Fruit fly (Drosophila melanogaster) whole organism, embryonic: ENCODE measurements around the gene Gale.

ENCODE experiments used
- Antp ChIP-seq: fragments of 200-800 bp; sonication (Bioruptor generic); optimal IDR thresholded peaks from 3 replicates; lab custom pipeline; 2016; ENCODE audit warnings: missing biosample characterization, missing genetic modification characterization
- BEAF-32 ChIP-seq: fragments of 200-800 bp; sonication (Bioruptor generic); optimal IDR thresholded peaks from 3 replicates; lab custom pipeline; 2017; ENCODE audit warnings: missing biosample characterization, missing genetic modification characterization, mild to moderate bottlenecking, moderate library complexity, missing genetic modification reagents
- C15 ChIP-seq: fragments of 200-800 bp; sonication (Bioruptor generic); IDR thresholded peaks from 3 replicates; pipeline ENCODE4 v1.3.6; 2022; ENCODE audit warnings: missing biosample characterization, missing genetic modification characterization
- CG10209 ChIP-seq: fragments of 200-800 bp; sonication (Bioruptor generic); optimal IDR thresholded peaks from 3 replicates; lab custom pipeline; 2017; ENCODE audit warnings: missing biosample characterization, mild to moderate bottlenecking, missing genetic modification characterization, missing genetic modification reagents
- CG10274 ChIP-seq: fragments of 200-800 bp; sonication (Bioruptor generic); optimal IDR thresholded peaks from 3 replicates; lab custom pipeline; 2017; ENCODE audit warnings: missing biosample characterization, mild to moderate bottlenecking, missing genetic modification characterization
- CG11398 ChIP-seq: fragments of 200-800 bp; sonication (Bioruptor generic); optimal IDR thresholded peaks from 2 replicates; lab custom pipeline; 2016; ENCODE audit warnings: missing biosample characterization, missing genetic modification characterization
- CG11560 ChIP-seq: fragments of 200-800 bp; sonication (Bioruptor generic); IDR thresholded peaks from 3 replicates; pipeline ENCODE4 v1.3.6; 2022; ENCODE audit warnings: missing biosample characterization, missing genetic modification characterization
- CG12219 ChIP-seq: fragments of 200-800 bp; sonication (Bioruptor generic); optimal IDR thresholded peaks from 3 replicates; lab custom pipeline; 2018; ENCODE audit warnings: missing biosample characterization, mild to moderate bottlenecking, missing genetic modification characterization
- CG12942 ChIP-seq: fragments of 200-800 bp; sonication (Bioruptor generic); optimal IDR thresholded peaks from 3 replicates; lab custom pipeline; 2016; ENCODE audit warnings: missing biosample characterization, missing genetic modification characterization
- CG14710 ChIP-seq: fragments of 200-800 bp; sonication (Bioruptor generic); optimal IDR thresholded peaks from 3 replicates; lab custom pipeline; 2019; ENCODE audit warnings: missing biosample characterization, mild to moderate bottlenecking, missing genetic modification characterization, moderate library complexity
- CG16813 ChIP-seq: fragments of 200-800 bp; sonication (Bioruptor generic); IDR thresholded peaks from 3 replicates; pipeline ENCODE4 v1.3.6; 2022; ENCODE audit warnings: missing biosample characterization, missing genetic modification characterization; ENCODE audit not compliant: partially characterized antibody
- CG1792 ChIP-seq: fragments of 200-800 bp; sonication (Bioruptor generic); optimal IDR thresholded peaks from 2 replicates; lab custom pipeline; 2016; ENCODE audit warnings: missing biosample characterization, missing genetic modification characterization
- CG2875 ChIP-seq: fragments of 200-800 bp; sonication (Bioruptor generic); optimal IDR thresholded peaks from 2 replicates; lab custom pipeline; 2017; ENCODE audit warnings: missing biosample characterization, mild to moderate bottlenecking, missing genetic modification characterization, missing genetic modification reagents
- CG3163 ChIP-seq: fragments of 200-800 bp; sonication (Bioruptor generic); optimal IDR thresholded peaks from 3 replicates; lab custom pipeline; 2016; ENCODE audit warnings: missing biosample characterization, missing genetic modification characterization
- CG4328 ChIP-seq: fragments of 200-800 bp; sonication (Bioruptor generic); optimal IDR thresholded peaks from 3 replicates; lab custom pipeline; 2017; ENCODE audit warnings: missing biosample characterization, missing genetic modification reagents, missing genetic modification characterization
- CG6175 ChIP-seq: fragments of 200-800 bp; sonication (Bioruptor generic); IDR thresholded peaks from 3 replicates; pipeline ENCODE4 v1.3.6; 2022; ENCODE audit warnings: missing biosample characterization, missing genetic modification characterization
- CG6254 ChIP-seq: fragments of 200-800 bp; sonication (Bioruptor generic); optimal IDR thresholded peaks from 3 replicates; lab custom pipeline; 2017; ENCODE audit warnings: mild to moderate bottlenecking, missing biosample characterization, missing genetic modification reagents, missing genetic modification characterization
- CG6791 ChIP-seq: fragments of 200-800 bp; sonication (Bioruptor generic); IDR thresholded peaks from 3 replicates; pipeline ENCODE4 v1.3.6; 2022; ENCODE audit warnings: missing biosample characterization, missing genetic modification characterization; ENCODE audit not compliant: partially characterized antibody
- CG7372 ChIP-seq: fragments of 200-800 bp; sonication (Bioruptor generic); IDR thresholded peaks from 2 replicates; pipeline ENCODE4 v1.3.6; 2022; ENCODE audit warnings: missing biosample characterization, missing genetic modification characterization
- CG9876 ChIP-seq: fragments of 200-800 bp; sonication (Bioruptor generic); optimal IDR thresholded peaks from 2 replicates; lab custom pipeline; 2016; ENCODE audit warnings: missing biosample characterization, missing genetic modification characterization
- CoRest ChIP-seq: fragments of 200-800 bp; sonication (Bioruptor generic); optimal IDR thresholded peaks from 3 replicates; lab custom pipeline; 2018; ENCODE audit warnings: missing biosample characterization, mild to moderate bottlenecking, missing genetic modification characterization, moderate library complexity
- Dek ChIP-seq: fragments of 200-800 bp; sonication (Bioruptor generic); optimal IDR thresholded peaks from 3 replicates; lab custom pipeline; 2019; ENCODE audit warnings: missing biosample characterization, mild to moderate bottlenecking, missing genetic modification characterization, moderate library complexity
- Ets97D ChIP-seq: fragments of 200-800 bp; sonication (Bioruptor generic); optimal IDR thresholded peaks from 3 replicates; lab custom pipeline; 2016; ENCODE audit warnings: missing biosample characterization, missing genetic modification characterization
- Fer2 ChIP-seq: fragments of 200-800 bp; sonication (Bioruptor generic); optimal IDR thresholded peaks from 2 replicates; lab custom pipeline; 2018; ENCODE audit warnings: missing biosample characterization, mild to moderate bottlenecking, missing genetic modification characterization, moderate library complexity
- HLH4C ChIP-seq: fragments of 200-800 bp; sonication (Bioruptor generic); IDR thresholded peaks from 3 replicates; pipeline ENCODE4 v1.3.6; 2022; ENCODE audit warnings: missing biosample characterization, missing genetic modification characterization; ENCODE audit not compliant: partially characterized antibody
- Hand ChIP-seq: fragments of 200-800 bp; sonication (Bioruptor generic); optimal IDR thresholded peaks from 2 replicates; lab custom pipeline; 2017; ENCODE audit warnings: mild to moderate bottlenecking, missing biosample characterization, missing genetic modification reagents, missing genetic modification characterization
- HmgZ ChIP-seq: fragments of 200-800 bp; sonication (Bioruptor generic); optimal IDR thresholded peaks from 2 replicates; lab custom pipeline; 2018; ENCODE audit warnings: missing biosample characterization, mild to moderate bottlenecking, missing genetic modification characterization
- Lim3 ChIP-seq: fragments of 200-800 bp; sonication (Bioruptor generic); IDR thresholded peaks from 2 replicates; pipeline ENCODE4 v1.3.6; 2022; ENCODE audit warnings: missing biosample characterization, missing genetic modification characterization
- Med ChIP-seq: fragments of 200-800 bp; sonication (Bioruptor generic); peaks from one replicate; lab custom pipeline; 2016; ENCODE audit warnings: missing biosample characterization, missing genetic modification characterization, mild to moderate bottlenecking, inconsistent platforms, moderate library complexity
- NFAT ChIP-seq: fragments of 200-800 bp; sonication (Bioruptor generic); IDR thresholded peaks from 2 replicates; pipeline ENCODE4 v1.3.6; 2022; ENCODE audit warnings: missing biosample characterization, missing genetic modification characterization
- Oaz ChIP-seq: fragments of 200-800 bp; sonication (Bioruptor generic); IDR thresholded peaks from 2 replicates; pipeline ENCODE4 v1.3.6; 2022; ENCODE audit warnings: missing biosample characterization, missing genetic modification characterization
- Optix ChIP-seq: fragments of 200-800 bp; sonication (Bioruptor generic); IDR thresholded peaks from 3 replicates; pipeline ENCODE4 v1.3.6; 2022; ENCODE audit warnings: missing biosample characterization, missing genetic modification characterization
- Six4 ChIP-seq: fragments of 200-800 bp; sonication (Bioruptor generic); optimal IDR thresholded peaks from 2 replicates; lab custom pipeline; 2016; ENCODE audit warnings: missing biosample characterization, missing genetic modification characterization
- Stat92E ChIP-seq, 3 experiments: fragments of >200 bp in 2 of 3; fragments of 200-800 bp in 1 of 3; sonication (Bioruptor generic) in 1 of 3; optimal IDR thresholded peaks; 2 replicates each; lab custom pipeline; 2017 to 2019; ENCODE audit warnings: missing biosample characterization in 3 of 3, missing genetic modification characterization in 3 of 3, mild to moderate bottlenecking in 1 of 3, moderate library complexity in 1 of 3
- amos ChIP-seq: fragments of 200-800 bp; sonication (Bioruptor generic); IDR thresholded peaks from 2 replicates; pipeline ENCODE4 v1.3.6; 2022; ENCODE audit warnings: missing biosample characterization, missing genetic modification characterization; ENCODE audit not compliant: partially characterized antibody
- aop ChIP-seq: fragments of 200-800 bp; sonication (Bioruptor generic); IDR thresholded peaks from 2 replicates; pipeline ENCODE4 v1.3.6; 2022; ENCODE audit warnings: missing biosample characterization, missing genetic modification characterization
- ase ChIP-seq: fragments of 200-800 bp; sonication (Bioruptor generic); IDR thresholded peaks from 3 replicates; pipeline ENCODE4 v1.3.6; 2022; ENCODE audit warnings: missing biosample characterization, missing genetic modification characterization
- cad ChIP-seq: fragments of >200 bp; optimal IDR thresholded peaks from 2 replicates; lab custom pipeline; 2017; ENCODE audit warnings: missing biosample characterization, missing genetic modification characterization
- gcm2 ChIP-seq: fragments of 200-800 bp; sonication (Bioruptor generic); optimal IDR thresholded peaks from 2 replicates; lab custom pipeline; 2016; ENCODE audit warnings: missing biosample characterization, missing genetic modification characterization
- gem ChIP-seq: fragments of 200-800 bp; sonication (Bioruptor generic); optimal IDR thresholded peaks from 2 replicates; lab custom pipeline; 2019; ENCODE audit warnings: missing biosample characterization, mild to moderate bottlenecking, missing genetic modification characterization, moderate library complexity
- gt ChIP-seq: fragments of 200-800 bp; sonication (Bioruptor generic); IDR thresholded peaks from 2 replicates; pipeline ENCODE4 v1.3.6; 2022; ENCODE audit warnings: missing biosample characterization, missing genetic modification characterization
- h ChIP-seq: fragments of >200 bp; optimal IDR thresholded peaks from 2 replicates; lab custom pipeline; 2017
- luna ChIP-seq: fragments of 200-800 bp; sonication (Bioruptor generic); optimal IDR thresholded peaks from 2 replicates; lab custom pipeline; 2016; ENCODE audit warnings: missing biosample characterization, missing genetic modification characterization
- nerfin-1 ChIP-seq: fragments of 200-800 bp; sonication (Bioruptor generic); optimal IDR thresholded peaks from 3 replicates; lab custom pipeline; 2019; ENCODE audit warnings: missing biosample characterization, mild to moderate bottlenecking, missing genetic modification characterization, moderate library complexity
- oc ChIP-seq: fragments of 200-800 bp; sonication (Bioruptor generic); optimal IDR thresholded peaks from 2 replicates; lab custom pipeline; 2018; ENCODE audit warnings: missing biosample characterization, mild to moderate bottlenecking, missing genetic modification characterization, moderate library complexity
- p53 ChIP-seq: fragments of 200-800 bp; sonication (Bioruptor generic); optimal IDR thresholded peaks from 2 replicates; lab custom pipeline; 2016; ENCODE audit warnings: missing biosample characterization, missing genetic modification characterization
- pzg ChIP-seq: fragments of 200-800 bp; sonication (Bioruptor generic); optimal IDR thresholded peaks from 3 replicates; lab custom pipeline; 2018; ENCODE audit warnings: missing biosample characterization, mild to moderate bottlenecking, missing genetic modification characterization, moderate library complexity
- shn ChIP-seq: fragments of 200-800 bp; sonication (Bioruptor generic); optimal IDR thresholded peaks from 3 replicates; lab custom pipeline; 2016; ENCODE audit warnings: missing biosample characterization, missing genetic modification characterization
- toy ChIP-seq: fragments of 200-800 bp; sonication (Bioruptor generic); IDR thresholded peaks from 2 replicates; pipeline ENCODE4 v1.3.6; 2022; ENCODE audit warnings: missing biosample characterization, missing genetic modification characterization
- vnd ChIP-seq: fragments of 200-800 bp; sonication (Bioruptor generic); IDR thresholded peaks from 3 replicates; pipeline ENCODE4 v1.3.6; 2022; ENCODE audit warnings: missing biosample characterization, missing genetic modification characterization; ENCODE audit not compliant: partially characterized antibody

The Gale gene

DNA sequence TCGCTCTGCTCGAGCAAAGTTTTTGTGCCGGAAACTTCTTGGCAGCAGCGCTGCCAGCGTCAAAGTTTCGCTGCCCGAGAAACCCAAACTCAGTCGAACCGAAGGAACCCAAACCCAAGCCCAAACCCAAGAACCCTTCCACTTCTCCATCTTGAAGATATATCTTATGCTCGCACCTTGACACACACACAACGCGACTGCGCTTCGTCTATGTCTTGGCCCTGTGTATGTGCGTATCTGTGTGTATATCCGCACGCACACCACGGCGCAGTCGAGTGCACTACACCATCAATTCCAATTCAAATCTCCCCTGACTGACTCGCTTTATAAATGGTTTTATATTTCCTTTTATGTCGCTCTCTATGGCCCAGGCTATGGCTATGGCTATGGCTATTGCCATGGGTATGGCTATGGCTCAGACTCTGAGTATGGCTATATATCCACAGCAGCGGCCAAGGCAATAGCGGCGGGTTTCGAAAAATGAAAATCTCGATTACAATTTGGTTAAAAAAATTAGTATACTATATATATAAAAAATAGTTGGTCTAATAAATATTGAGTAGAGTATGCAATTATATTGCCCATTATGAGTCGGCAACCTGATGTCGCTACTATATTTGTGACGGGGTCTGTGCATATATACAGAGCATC, 48.2 kb downstream of the Gale start (continued):
- TF ChIP-seq CG3163 (GFP tag; lab: Kevin White, UChicago) (no peak), CG4328 (GFP tag; lab: Kevin White, UChicago) (peak; percentile 74), CG10209 (GFP tag; lab: Kevin White, UChicago) (peak; percentile 96), amos (no peak), cad (GFP tag; lab: Kevin White, UChicago) (no peak), CG12942 (GFP tag; lab: Kevin White, UChicago) (peak; percentile 80), ase (peak; percentile 93), CG6175 (GFP tag; lab: Robert Waterston, UW) (peak; percentile 85), CG10274 (GFP tag; lab: Kevin White, UChicago) (peak; percentile 85), p53 (GFP tag; lab: Kevin White, UChicago) (no peak), Six4 (GFP tag; lab: Kevin White, UChicago) (peak; percentile 91), pzg (GFP tag; lab: Kevin White, UChicago) (peak; percentile 4), Ets97D (GFP tag; lab: Kevin White, UChicago) (peak; percentile 23), oc (tag; lab: Kevin White, UChicago) (peak; percentile 93), h (lab: Kevin White, UChicago) (no peak), Lim3 (peak; percentile 79), CG1792 (GFP tag; lab: Kevin White, UChicago) (no peak), Oaz (GFP tag; lab: Robert Waterston, UW) (peak; percentile 88), CG16813 (GFP tag; lab: Robert Waterston, UW) (no peak), CG2875 (GFP tag; lab: Kevin White, UChicago) (peak; percentile 97), CG12219 (GFP tag; lab: Kevin White, UChicago) (peak; percentile 95), gem (tag; lab: Kevin White, UChicago) (peak; percentile 97), nerfin-1 (tag; lab: Kevin White, UChicago) (peak; percentile 93), HmgZ (tag; lab: Kevin White, UChicago) (peak; percentile 96), NFAT (GFP tag; lab: Robert Waterston, UW) (peak; percentile 89), CG14710 (tag; lab: Kevin White, UChicago) (peak; percentile 96), aop (GFP tag; lab: Robert Waterston, UW) (peak; percentile 88), shn (GFP tag; lab: Kevin White, UChicago) (no peak), gt (GFP tag; lab: Robert Waterston, UW) (peak; percentile 86), Hand (GFP tag; lab: Kevin White, UChicago) (peak; percentile 93), C15 (peak; percentile 90), luna (GFP tag; lab: Kevin White, UChicago) (no peak), Med (peak; percentile 95), HLH4C (no peak), Optix (peak; percentile 95), CG9876 (GFP tag; lab: Kevin White, UChicago) (peak; percentile 15), CG11398 (peak; percentile 47), Antp (GFP tag; lab: Kevin White, UChicago) (peak; percentile 32), CG6791 (GFP tag; lab: Robert Waterston, UW) (peak; percentile 67), CG6254 (GFP tag; lab: Kevin White, UChicago) (peak; percentile 96), CoRest (tag; lab: Kevin White, UChicago) (peak; percentile 95), Dek (tag; lab: Kevin White, UChicago) (peak; percentile 93), Stat92E (GFP tag; optimal IDR thresholded peaks at IDR 0.05; lab: Kevin White, UChicago) (peak in 1 of 3 experiments; percentile 94), CG11560 (tag; lab: Robert Waterston, UW) (peak; percentile 86), CG7372 (GFP tag; lab: Robert Waterston, UW) (peak; percentile 94), toy (GFP tag; lab: Robert Waterston, UW) (peak; percentile 92), BEAF-32 (GFP tag; lab: Kevin White, UChicago) (peak; percentile 9), Fer2 (peak; percentile 86), gcm2 (GFP tag; lab: Kevin White, UChicago) (peak; percentile 50), vnd (GFP tag; lab: Robert Waterston, UW) (no peak)
